Fruit fly (Drosophila melanogaster): ENCODE data around the gene CG32551.

dm6 chrX:18407394-18407721 lies 31.3 kb upstream of the CG32551 start:
- TF ChIP-seq CG8478 (optimal IDR thresholded peaks at IDR 0.05) (no peak), CTCF (optimal IDR thresholded peaks at IDR 0.05) (no peak)
